Worm (Caenorhabditis elegans): Measurements from ENCODE around the gene C03B1.9.

C03B1.9 gene

DNA sequence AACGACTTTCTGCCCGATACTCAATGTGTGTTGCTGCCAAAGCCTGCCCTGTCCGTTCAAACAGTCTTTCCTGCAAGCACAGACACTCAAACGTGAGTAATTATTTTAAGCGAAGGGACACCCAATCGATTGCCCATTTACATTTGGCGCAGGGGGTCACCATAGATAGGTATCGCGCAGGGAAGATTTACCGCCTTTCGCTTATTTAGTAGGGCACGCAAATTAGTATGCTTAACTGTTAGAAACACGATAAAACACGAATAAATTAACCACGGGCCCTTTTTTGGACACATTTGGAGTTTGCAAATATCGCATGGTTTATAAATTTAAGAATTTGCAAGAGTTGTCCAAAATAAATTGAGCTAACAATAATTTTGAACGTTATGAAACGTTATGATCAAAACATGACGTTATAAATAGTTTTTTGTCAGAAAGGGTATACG lies 50.5 kb downstream of the C03B1.9 start (continued):
- peak; percentile 74 for TF ChIP-seq nhr-11 (tag; optimal IDR thresholded peaks at IDR 0.05)
- TF ChIP-seq rnt-1 (tag; optimal IDR thresholded peaks at IDR 0.05) = peak; percentile 96
- TF ChIP-seq ceh-24 (tag; optimal IDR thresholded peaks at IDR 0.05) = no peak
- peak; percentile 73 for TF ChIP-seq F13H6.1 (tag; optimal IDR thresholded peaks at IDR 0.05)
- TF ChIP-seq ttx-3 (tag; optimal IDR thresholded peaks at IDR 0.05) = peak; percentile 72
- peak; percentile 93 for TF ChIP-seq ceh-2 (tag; optimal IDR thresholded peaks at IDR 0.05)
- TF ChIP-seq K09A11.1 (tag; optimal IDR thresholded peaks at IDR 0.05; ENCODE audit: insufficient read depth) = peak; percentile 92
- TF ChIP-seq pax-1 (tag; optimal IDR thresholded peaks at IDR 0.05) = peak; percentile 93
- TF ChIP-seq ceh-18 (tag; optimal IDR thresholded peaks at IDR 0.05) = peak; percentile 100
- no peak for TF ChIP-seq Y22D7AL.16 (tag; optimal IDR thresholded peaks at IDR 0.05)
- TF ChIP-seq tbx-7 (tag; optimal IDR thresholded peaks at IDR 0.05) = peak; percentile 70
- TF ChIP-seq ama-1 (optimal IDR thresholded peaks at IDR 0.05) = no peak
- peak; percentile 21 for TF ChIP-seq C38D4.7 (GFP tag; optimal IDR thresholded peaks at IDR 0.05)
- TF ChIP-seq mec-3 (tag; optimal IDR thresholded peaks at IDR 0.05; ENCODE audit: borderline replicate concordance) = peak; percentile 67
- peak; percentile 97 for TF ChIP-seq ceh-48 (tag; optimal IDR thresholded peaks at IDR 0.05)
- TF ChIP-seq ceh-45 (GFP tag; IDR thresholded peaks at IDR 0.05) = peak; percentile 63; the same call in 1 of the 2 replicates
- TF ChIP-seq ceh-9 (tag; optimal IDR thresholded peaks at IDR 0.05) = no peak
- TF ChIP-seq syd-9 (tag; optimal IDR thresholded peaks at IDR 0.05) = peak; percentile 70
- TF ChIP-seq hlh-15 (tag; optimal IDR thresholded peaks at IDR 0.05) = peak; percentile 54
- TF ChIP-seq elt-4 (tag; optimal IDR thresholded peaks at IDR 0.05) = no peak
- 0 out of 2 replicates have a peak, but pooled peaks have one; percentile 27 for TF ChIP-seq unc-3 (GFP tag; conservative IDR thresholded peaks at IDR 0.05)
- TF ChIP-seq unc-3 (tag; optimal IDR thresholded peaks at IDR 0.05) = peak; percentile 76
- peak; percentile 98 for TF ChIP-seq ceh-31 (tag; optimal IDR thresholded peaks at IDR 0.05)
- no peak for TF ChIP-seq nhr-232 (tag; optimal IDR thresholded peaks at IDR 0.05)
- TF ChIP-seq ceh-22 (tag; optimal IDR thresholded peaks at IDR 0.05) = peak; percentile 92
- TF ChIP-seq zip-5 (tag; optimal IDR thresholded peaks at IDR 0.05) = no peak
- TF ChIP-seq K02D7.2 (tag; optimal IDR thresholded peaks at IDR 0.05) = no peak
- peak; percentile 68 for TF ChIP-seq T23F11.4 (GFP tag; optimal IDR thresholded peaks at IDR 0.05)
- TF ChIP-seq dmd-4 (tag; optimal IDR thresholded peaks at IDR 0.05; ENCODE audit: borderline replicate concordance) = peak; percentile 78
- TF ChIP-seq pha-2 (tag; optimal IDR thresholded peaks at IDR 0.05) = peak; percentile 6
- TF ChIP-seq pat-9 (tag; optimal IDR thresholded peaks at IDR 0.05) = peak; percentile 75
- TF ChIP-seq nfya-1 (tag; optimal IDR thresholded peaks at IDR 0.05) = peak; percentile 98
- TF ChIP-seq ahr-1 (tag; optimal IDR thresholded peaks at IDR 0.05) = peak; percentile 61
- peak; percentile 83 for TF ChIP-seq madf-2 (tag; optimal IDR thresholded peaks at IDR 0.05)
- TF ChIP-seq lim-6 (tag; optimal IDR thresholded peaks at IDR 0.05) = peak; percentile 51
- TF ChIP-seq ceh-19 (GFP tag; optimal IDR thresholded peaks at IDR 0.05) = peak; percentile 52
- peak; percentile 78 for TF ChIP-seq hlh-30 (tag; optimal IDR thresholded peaks at IDR 0.05; ENCODE audit: insufficient read depth)
- TF ChIP-seq ets-4 (tag; optimal IDR thresholded peaks at IDR 0.05) = peak; percentile 80
- peak; percentile 97 for TF ChIP-seq ref-2 (tag; optimal IDR thresholded peaks at IDR 0.05)
- peak; percentile 94 for TF ChIP-seq ceh-30 (tag; optimal IDR thresholded peaks at IDR 0.05)
- TF ChIP-seq unc-55 (GFP tag; optimal IDR thresholded peaks at IDR 0.05) = peak; percentile 27
- TF ChIP-seq sdc-2 (tag; optimal IDR thresholded peaks at IDR 0.05) = peak; percentile 100
- peak; percentile 91 for TF ChIP-seq pros-1 (tag; optimal IDR thresholded peaks at IDR 0.05)
- TF ChIP-seq unc-42 (tag; optimal IDR thresholded peaks at IDR 0.05) = peak; percentile 98
- peak; percentile 8 for TF ChIP-seq odd-2 (tag; optimal IDR thresholded peaks at IDR 0.05)
- peak; percentile 93 for TF ChIP-seq ceh-34 (tag; optimal IDR thresholded peaks at IDR 0.05)
- TF ChIP-seq hlh-6 (tag; optimal IDR thresholded peaks at IDR 0.05) = peak; percentile 71

Data from whole organism, late embryonic.